Worm (Caenorhabditis elegans): ENCODE data around the gene Y39A1A.16.

Gene Y39A1A.16

ce11 chrIII:10651634-10652033, 27.4 kb upstream of the Y39A1A.16 start (continued):
- TF ChIP-seq nhr-25 (tag; optimal IDR thresholded peaks at IDR 0.05) (peak; percentile 6), zag-1 (tag; optimal IDR thresholded peaks at IDR 0.05) (peak; percentile 20), sem-4 (tag; optimal IDR thresholded peaks at IDR 0.05) (no peak), C34F6.9 (tag; optimal IDR thresholded peaks at IDR 0.05) (peak; percentile 53), lin-13 (GFP tag; optimal IDR thresholded peaks at IDR 0.05) (no peak)

- no peak for TF ChIP-seq lin-39 (tag; optimal IDR thresholded peaks at IDR 0.05)
- TF ChIP-seq skn-1 (tag; optimal IDR thresholded peaks at IDR 0.05) = no peak
- no peak for TF ChIP-seq F13H6.1 (tag; optimal IDR thresholded peaks at IDR 0.05)
- TF ChIP-seq ceh-16 (tag; optimal IDR thresholded peaks at IDR 0.05) = no peak
- no peak for TF ChIP-seq nhr-6 (tag; optimal IDR thresholded peaks at IDR 0.05)
- no peak for TF ChIP-seq crh-2 (tag; optimal IDR thresholded peaks at IDR 0.05)
- no peak for TF ChIP-seq nhr-12 (tag; optimal IDR thresholded peaks at IDR 0.05)
- no peak for TF ChIP-seq dmd-4 (tag; optimal IDR thresholded peaks at IDR 0.05)
- TF ChIP-seq Y55F3AM.14 (GFP tag; optimal IDR thresholded peaks at IDR 0.05) = no peak
- TF ChIP-seq mab-5 (tag; optimal IDR thresholded peaks at IDR 0.05) = no peak
- TF ChIP-seq snpc-4 (tag; optimal IDR thresholded peaks at IDR 0.05) = no peak
- no peak for TF ChIP-seq ztf-4 (tag; optimal IDR thresholded peaks at IDR 0.05)
- no peak for TF ChIP-seq nhr-237 (tag; optimal IDR thresholded peaks at IDR 0.05)
- no peak for TF ChIP-seq lin-13 (GFP tag; optimal IDR thresholded peaks at IDR 0.05)
- no peak for TF ChIP-seq nhr-23 (tag; optimal IDR thresholded peaks at IDR 0.05)
- TF ChIP-seq nhr-11 (tag; optimal IDR thresholded peaks at IDR 0.05) = no peak
- no peak for TF ChIP-seq fos-1 (tag; optimal IDR thresholded peaks at IDR 0.05)
- TF ChIP-seq sma-9 (GFP tag; optimal IDR thresholded peaks at IDR 0.05) = no peak
- TF ChIP-seq sma-9 (tag; optimal IDR thresholded peaks at IDR 0.05) = no peak
- TF ChIP-seq peb-1 (tag; optimal IDR thresholded peaks at IDR 0.05) = no peak
Observed at ce11 chrIII:10652833-10653232, 26.2 kb upstream of the Y39A1A.16 start.

DNA sequence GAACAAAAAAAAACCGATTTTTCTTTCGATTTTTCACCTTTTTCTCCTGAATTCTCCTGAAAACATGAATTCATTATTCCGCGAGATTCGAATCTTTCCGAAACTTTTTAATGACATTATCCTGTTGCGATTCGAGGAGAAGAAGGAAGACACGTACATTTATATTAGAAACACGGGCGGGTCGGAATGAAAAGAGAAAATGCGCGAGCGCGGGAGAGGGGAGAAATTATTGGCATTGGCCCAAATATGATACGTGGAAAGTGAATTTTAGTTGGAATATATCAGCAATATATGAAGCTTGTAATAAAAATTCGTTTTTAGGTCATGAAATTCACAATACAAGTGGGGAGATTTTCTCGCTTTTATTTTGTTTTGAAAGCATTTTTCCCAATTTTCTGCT, 25.6 kb upstream of the Y39A1A.16 start:
- no peak for TF ChIP-seq nhr-10 (tag; optimal IDR thresholded peaks at IDR 0.05)
- no peak for TF ChIP-seq sma-3 (GFP tag; optimal IDR thresholded peaks at IDR 0.05)
- TF ChIP-seq mbf-1 (tag; optimal IDR thresholded peaks at IDR 0.05) = no peak
- TF ChIP-seq alr-1 (tag; optimal IDR thresholded peaks at IDR 0.05) = no peak
- no peak for TF ChIP-seq ztf-11 (tag; optimal IDR thresholded peaks at IDR 0.05)

DNA sequence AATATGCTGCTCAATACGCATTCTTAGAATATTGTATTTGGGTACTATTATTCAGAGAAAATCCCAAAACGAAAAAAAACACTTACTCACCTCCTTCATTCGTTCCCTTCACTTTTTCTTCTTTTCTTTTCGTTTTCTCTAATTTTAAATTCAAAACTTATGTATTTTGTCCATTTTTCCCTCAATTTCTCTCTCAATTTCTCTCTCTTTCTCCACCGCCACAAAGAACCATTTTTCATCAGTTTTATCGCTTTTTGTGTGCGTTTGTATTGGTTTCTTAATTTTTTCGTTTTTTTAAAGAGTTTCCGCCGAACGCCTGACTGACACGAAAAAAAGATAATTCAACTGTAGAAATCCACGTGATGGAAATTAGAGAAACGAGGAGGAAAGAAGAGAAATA, 24.4 kb upstream of the Y39A1A.16 start, which contains the start of gene cnt-2:
TSS of gene cnt-2 (plus strand) at position 301 of the 400 bp plus-strand sequence.
- TF ChIP-seq snpc-4 (tag; optimal IDR thresholded peaks at IDR 0.05) (no peak), peb-1 (tag; optimal IDR thresholded peaks at IDR 0.05) (no peak), ztf-1 (GFP tag; conservative IDR thresholded peaks at IDR 0.05) (no peak), nhr-237 (tag; optimal IDR thresholded peaks at IDR 0.05) (no peak)

ce11 chrIII:10656069-10656468, 23.0 kb upstream of the Y39A1A.16 start:
- TF ChIP-seq lin-13 (GFP tag; optimal IDR thresholded peaks at IDR 0.05) = no peak
- TF ChIP-seq R02D3.7 (tag; optimal IDR thresholded peaks at IDR 0.05) = no peak
- TF ChIP-seq lsy-2 (tag; optimal IDR thresholded peaks at IDR 0.05) = no peak
- no peak for TF ChIP-seq lin-39 (tag; optimal IDR thresholded peaks at IDR 0.05)
- TF ChIP-seq ztf-4 (tag; optimal IDR thresholded peaks at IDR 0.05) = no peak
- no peak for TF ChIP-seq fos-1 (tag; optimal IDR thresholded peaks at IDR 0.05)
- TF ChIP-seq elt-3 (tag; optimal IDR thresholded peaks at IDR 0.05) = no peak
- no peak for TF ChIP-seq ama-1 (optimal IDR thresholded peaks at IDR 0.05)
- TF ChIP-seq ceh-82 (tag; optimal IDR thresholded peaks at IDR 0.05) = no peak
- TF ChIP-seq F13H6.1 (tag; optimal IDR thresholded peaks at IDR 0.05) = no peak
- TF ChIP-seq Y55F3AM.14 (GFP tag; optimal IDR thresholded peaks at IDR 0.05) = no peak

DNA sequence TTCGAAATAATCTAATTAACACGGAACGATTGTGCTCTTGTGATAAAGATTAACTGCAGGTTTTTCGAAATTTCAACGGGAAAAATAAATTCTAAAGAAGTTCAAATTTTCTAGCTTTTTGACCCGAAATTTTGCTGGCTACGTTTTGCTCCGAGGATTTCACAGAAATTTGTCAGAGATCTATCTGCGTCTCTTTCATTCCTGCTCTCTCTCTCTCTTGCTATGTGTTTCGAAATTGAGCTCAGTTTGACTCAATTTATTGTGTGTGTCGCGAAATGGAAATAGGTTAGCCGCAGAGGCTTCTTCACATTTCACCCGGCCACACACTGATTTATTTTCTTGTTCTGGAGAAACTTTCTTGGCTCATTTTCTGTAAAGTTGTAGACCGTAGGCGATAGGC, 21.4 kb upstream of the Y39A1A.16 start:
- TF ChIP-seq Y55F3AM.14 (GFP tag; optimal IDR thresholded peaks at IDR 0.05) (no peak), nhr-6 (tag; optimal IDR thresholded peaks at IDR 0.05) (no peak), dmd-4 (tag; optimal IDR thresholded peaks at IDR 0.05) (no peak), fos-1 (tag; optimal IDR thresholded peaks at IDR 0.05) (no peak), gmeb-1 (tag; optimal IDR thresholded peaks at IDR 0.05) (no peak), skn-1 (tag; optimal IDR thresholded peaks at IDR 0.05) (no peak), zag-1 (tag; optimal IDR thresholded peaks at IDR 0.05) (no peak), unc-62 (GFP tag; optimal IDR thresholded peaks at IDR 0.05) (no peak), mdl-1 (tag; optimal IDR thresholded peaks at IDR 0.05) (no peak), ztf-1 (GFP tag; conservative IDR thresholded peaks at IDR 0.05) (no peak), blmp-1 (tag; optimal IDR thresholded peaks at IDR 0.05; ENCODE audit: insufficient read depth) (no peak), ztf-4 (tag; optimal IDR thresholded peaks at IDR 0.05) (no peak), nhr-21 (tag; optimal IDR thresholded peaks at IDR 0.05) (no peak), nhr-25 (tag; optimal IDR thresholded peaks at IDR 0.05) (no peak), peb-1 (tag; optimal IDR thresholded peaks at IDR 0.05) (no peak)
